Worm (Caenorhabditis elegans): ENCODE data around the gene itr-1.

DNA sequence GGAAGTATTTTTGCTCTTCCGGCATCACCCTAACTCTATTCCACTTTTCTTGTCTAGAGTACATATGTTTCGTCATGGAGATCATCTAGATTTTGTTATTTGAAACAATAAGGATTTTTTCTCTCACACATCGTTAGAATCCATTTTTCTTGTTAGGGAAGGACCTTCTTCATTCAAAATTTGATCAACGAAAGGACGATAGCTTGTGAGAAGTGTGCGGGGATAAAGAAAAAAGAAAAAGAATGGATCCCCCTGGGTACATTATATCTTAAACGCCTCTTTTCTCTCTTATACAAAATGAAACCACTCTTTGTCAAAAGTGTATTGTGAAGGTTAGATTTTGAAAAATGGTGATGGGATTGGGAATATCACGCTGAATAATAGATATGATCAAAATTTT lies 13.4 kb upstream of the itr-1 start:
- TF ChIP-seq nhr-76 (tag; optimal IDR thresholded peaks at IDR 0.05) = no peak
- no peak for TF ChIP-seq snpc-4 (tag; optimal IDR thresholded peaks at IDR 0.05)
- no peak for TF ChIP-seq elt-1 (tag; optimal IDR thresholded peaks at IDR 0.05)
- TF ChIP-seq unc-39 (tag; optimal IDR thresholded peaks at IDR 0.05) = no peak
- TF ChIP-seq zag-1 (tag; optimal IDR thresholded peaks at IDR 0.05) = no peak
- no peak for TF ChIP-seq aly-2 (tag; optimal IDR thresholded peaks at IDR 0.05)
- TF ChIP-seq egl-27 (tag; optimal IDR thresholded peaks at IDR 0.05) = no peak
- no peak for TF ChIP-seq ztf-11 (tag; optimal IDR thresholded peaks at IDR 0.05)
- TF ChIP-seq skn-1 (tag; optimal IDR thresholded peaks at IDR 0.05) = no peak
- no peak for TF ChIP-seq nhr-77 (tag; optimal IDR thresholded peaks at IDR 0.05)
- peak; percentile 4 for TF ChIP-seq fkh-10 (GFP tag; optimal IDR thresholded peaks at IDR 0.05)
- TF ChIP-seq ZK546.5 (tag; optimal IDR thresholded peaks at IDR 0.05) = no peak

Measured in whole organism, L3 larva.